Worm (Caenorhabditis elegans): ENCODE data around the gene csn-5.

- TF ChIP-seq unc-62 (GFP tag; optimal IDR thresholded peaks at IDR 0.05) (no peak), M03D4.4 (tag; optimal IDR thresholded peaks at IDR 0.05) (no peak), snpc-4 (tag; optimal IDR thresholded peaks at IDR 0.05) (no peak), mep-1 (tag; optimal IDR thresholded peaks at IDR 0.05) (no peak), flh-1 (GFP tag; optimal IDR thresholded peaks at IDR 0.05) (no peak), elt-3 (tag; optimal IDR thresholded peaks at IDR 0.05) (no peak), pha-4 (tag; optimal IDR thresholded peaks at IDR 0.05) (no peak), ces-1 (GFP tag; optimal IDR thresholded peaks at IDR 0.05) (no peak), nhr-237 (tag; optimal IDR thresholded peaks at IDR 0.05) (no peak)
Measured at ce11 chrIV:5653649-5654048, 4.3 kb downstream of the csn-5 start, which contains the start of gene clec-178.
